Fruit fly (Drosophila melanogaster): ENCODE data around the gene CG16762.

CG16762 gene

dm6 chr3L:2494183-2494541, 18.7 kb upstream of the CG16762 start (continued):
- TF ChIP-seq scrt (GFP tag; optimal IDR thresholded peaks at IDR 0.05) (peak; percentile 84), lola (GFP tag; optimal IDR thresholded peaks at IDR 0.05) (peak in 1 of 3 experiments; percentile 56), Antp (GFP tag; optimal IDR thresholded peaks at IDR 0.05) (peak; percentile 91), oc (tag; optimal IDR thresholded peaks at IDR 0.05) (peak; percentile 43), CG9932 (GFP tag; IDR thresholded peaks at IDR 0.05) (peak; percentile 89), gce (GFP tag; IDR thresholded peaks at IDR 0.05) (peak; percentile 79; the same call in 2 of the 3 replicates), dimm (GFP tag; IDR thresholded peaks at IDR 0.05) (peak; percentile 73; the same call in 1 of the 2 replicates), Sry-β (GFP tag; optimal IDR thresholded peaks at IDR 0.05) (no peak), pho (GFP tag; optimal IDR thresholded peaks at IDR 0.05) (peak; percentile 75), CG16815 (GFP tag; optimal IDR thresholded peaks at IDR 0.05) (peak; percentile 50), Meics (GFP tag; optimal IDR thresholded peaks at IDR 0.05) (peak; percentile 94), CG8089 (GFP tag; optimal IDR thresholded peaks at IDR 0.05) (peak; percentile 28), CG13624 (GFP tag; optimal IDR thresholded peaks at IDR 0.05) (peak; percentile 64), CG18599 (GFP tag; optimal IDR thresholded peaks at IDR 0.05) (peak; percentile 97), CG1233 (GFP tag; optimal IDR thresholded peaks at IDR 0.05) (peak; percentile 84), CG13296 (GFP tag; optimal IDR thresholded peaks at IDR 0.05) (peak; percentile 91), HLH3B (GFP tag; IDR thresholded peaks at IDR 0.05) (peak; percentile 90), CG4730 (GFP tag; IDR thresholded peaks at IDR 0.05) (peak; percentile 88), sna (GFP tag; IDR thresholded peaks at IDR 0.05; ENCODE audit: partially characterized antibody) (no peak), gsb (GFP tag; IDR thresholded peaks at IDR 0.05) (peak; percentile 84), Ets97D (GFP tag; optimal IDR thresholded peaks at IDR 0.05) (peak; percentile 40), Mes4 (GFP tag; optimal IDR thresholded peaks at IDR 0.05) (no peak), CG17568 (GFP tag; optimal IDR thresholded peaks at IDR 0.05) (peak; percentile 23), E2f2 (GFP tag; IDR thresholded peaks at IDR 0.05) (peak; percentile 69), Opbp (GFP tag; IDR thresholded peaks at IDR 0.05; ENCODE audit: partially characterized antibody) (no peak), TFAM (GFP tag; optimal IDR thresholded peaks at IDR 0.05) (peak; percentile 40), Hsf (GFP tag; optimal IDR thresholded peaks at IDR 0.05) (peak; percentile 76), CrebB (tag; optimal IDR thresholded peaks at IDR 0.05) (peak; percentile 65), grn (GFP tag; optimal IDR thresholded peaks at IDR 0.05) (peak; percentile 59), Xrp1 (GFP tag; IDR thresholded peaks at IDR 0.05) (peak; percentile 89), YL-1 (GFP tag; optimal IDR thresholded peaks at IDR 0.05) (no peak), Optix (GFP tag; IDR thresholded peaks at IDR 0.05) (peak; percentile 80; the same call in 2 of the 3 replicates), Deaf1 (tag; optimal IDR thresholded peaks at IDR 0.05) (peak; percentile 70), CG32532 (GFP tag; IDR thresholded peaks at IDR 0.05) (peak; percentile 93), CG2129 (GFP tag; IDR thresholded peaks at IDR 0.05; ENCODE audit: partially characterized antibody) (no peak), Sox100B (GFP tag; optimal IDR thresholded peaks at IDR 0.05) (peak; percentile 77), Fer3 (tag; optimal IDR thresholded peaks at IDR 0.05) (peak; percentile 94), vnd (GFP tag; IDR thresholded peaks at IDR 0.05; ENCODE audit: partially characterized antibody) (no peak), exex (tag; optimal IDR thresholded peaks at IDR 0.05) (peak; percentile 86), CG17361 (GFP tag; IDR thresholded peaks at IDR 0.05) (peak; percentile 85), CG9215 (GFP tag; IDR thresholded peaks at IDR 0.05) (peak; percentile 90), nmo (GFP tag; optimal IDR thresholded peaks at IDR 0.05) (peak; percentile 81), CG7372 (GFP tag; IDR thresholded peaks at IDR 0.05) (peak; percentile 86), CG18011 (GFP tag; optimal IDR thresholded peaks at IDR 0.05) (peak; percentile 49), CG15601 (tag; optimal IDR thresholded peaks at IDR 0.05) (peak; percentile 32), Ptx1 (GFP tag; IDR thresholded peaks at IDR 0.05) (peak; percentile 95), CG7928 (GFP tag; optimal IDR thresholded peaks at IDR 0.05) (peak; percentile 59), CG6765 (GFP tag; optimal IDR thresholded peaks at IDR 0.05) (peak; percentile 83), CG3726 (GFP tag; IDR thresholded peaks at IDR 0.05) (peak; percentile 79), pan (optimal IDR thresholded peaks at IDR 0.05) (no peak), pan (GFP tag; optimal IDR thresholded peaks at IDR 0.05 in 1 of 2, IDR thresholded peaks at IDR 0.05 in 1 of 2) (peak in 1 of 2 experiments; percentile 95)
